Worm (Caenorhabditis elegans) whole organism, early embryonic: ENCODE measurements around the gene arrd-6.

ENCODE experiments used
- B0310.2 ChIP-seq: sonication (generic microtip); optimal IDR thresholded peaks from 2 replicates; lab custom pipeline; 2016; ENCODE audit warnings: mild to moderate bottlenecking, missing genetic modification characterization, missing compliant biosample characterization
- F13C5.2 ChIP-seq: sonication (generic microtip); optimal IDR thresholded peaks from 2 replicates; lab custom pipeline; 2017; ENCODE audit warnings: mild to moderate bottlenecking, missing genetic modification characterization, inconsistent platforms, missing compliant biosample characterization
- aly-1 ChIP-seq: sonication (generic microtip); optimal IDR thresholded peaks from 2 replicates; lab custom pipeline; 2016; ENCODE audit warnings: missing genetic modification characterization, missing compliant biosample characterization
- ama-1 ChIP-seq: fragments of 150-350 bp; optimal IDR thresholded peaks from 2 replicates; lab custom pipeline; 2014
- ceh-13 ChIP-seq: fragments of 200-800 bp; sonication (Bioruptor generic); optimal IDR thresholded peaks from 2 replicates; lab custom pipeline; 2018; ENCODE audit warnings: mild to moderate bottlenecking, missing genetic modification characterization, missing compliant biosample characterization
- ceh-36 ChIP-seq: sonication (generic microtip); optimal IDR thresholded peaks from 2 replicates; lab custom pipeline; 2016; ENCODE audit warnings: missing genetic modification characterization, inconsistent platforms, missing compliant biosample characterization
- ets-7 ChIP-seq: sonication (generic microtip); optimal IDR thresholded peaks from 2 replicates; lab custom pipeline; 2016; ENCODE audit warnings: missing genotype, missing genetic modification characterization, missing compliant biosample characterization
- flt-1 ChIP-seq: fragments of 200-800 bp; sonication (Bioruptor generic); IDR thresholded peaks from 2 replicates; pipeline ENCODE4 v1.3.6; 2022; ENCODE audit warnings: missing genetic modification characterization, missing compliant biosample characterization
- hmbx-1 ChIP-seq: sonication (generic microtip); optimal IDR thresholded peaks from 2 replicates; lab custom pipeline; 2016; ENCODE audit warnings: mild to moderate bottlenecking, missing genetic modification characterization, missing compliant biosample characterization
- hmg-4 ChIP-seq: fragments of 200-800 bp; sonication (Bioruptor generic); optimal IDR thresholded peaks from 2 replicates; lab custom pipeline; 2018; ENCODE audit warnings: mild to moderate bottlenecking, missing genetic modification characterization, missing compliant biosample characterization
- hnd-1 ChIP-seq: sonication (generic microtip); optimal IDR thresholded peaks from 2 replicates; lab custom pipeline; 2016; ENCODE audit warnings: missing genetic modification characterization, missing compliant biosample characterization
- pes-1 ChIP-seq: fragments of 200-800 bp; sonication (Bioruptor generic); IDR thresholded peaks from 2 replicates; pipeline ENCODE4 v1.3.6; 2022; ENCODE audit warnings: missing genetic modification reagents, missing genetic modification characterization, missing compliant biosample characterization
- scrt-1 ChIP-seq: fragments of 200-800 bp; sonication (Bioruptor generic); IDR thresholded peaks from 2 replicates; pipeline ENCODE4 v1.3.6; 2022; ENCODE audit warnings: missing genetic modification characterization, missing compliant biosample characterization
- sea-1 ChIP-seq: fragments of 200-800 bp; sonication (Bioruptor generic); conservative IDR thresholded peaks from 2 replicates; pipeline ENCODE4 v1.3.6; 2022; ENCODE audit warnings: missing genetic modification characterization, missing compliant biosample characterization
- tbx-11 ChIP-seq: fragments of 200-800 bp; sonication (Bioruptor generic); IDR thresholded peaks from 2 replicates; pipeline ENCODE4 v1.3.6; 2022; ENCODE audit warnings: missing genetic modification characterization, missing compliant biosample characterization
- tbx-37 ChIP-seq: fragments of 200-800 bp; sonication (Bioruptor generic); conservative IDR thresholded peaks from 2 replicates; pipeline ENCODE4 v1.3.6; 2022; ENCODE audit warnings: missing genetic modification reagents, missing genetic modification characterization, missing compliant biosample characterization
- tra-4 ChIP-seq: sonication (generic microtip); optimal IDR thresholded peaks from 2 replicates; lab custom pipeline; 2017; ENCODE audit warnings: missing genetic modification characterization, missing compliant biosample characterization

arrd-6 gene

ce11 chrII:11103657-11104056 lies 38.9 kb upstream of the arrd-6 start, which contains the start of gene C09H10.5:
Gene C09H10.5, minus strand, starts transcription at chrII:11103757.
- TF ChIP-seq ceh-13 (GFP tag; lab: Kevin White, UChicago) (no peak), ama-1 (lab: Kevin White, UChicago) (no peak), B0310.2 (tag; lab: Kevin White, UChicago) (no peak), flt-1 (no peak), ceh-36 (tag; lab: Kevin White, UChicago) (no peak), tra-4 (tag; lab: Kevin White, UChicago) (no peak), aly-1 (tag; lab: Kevin White, UChicago) (no peak), tbx-37 (GFP tag; lab: Robert Waterston, UW) (no peak), hmbx-1 (tag; lab: Kevin White, UChicago) (no peak), hmg-4 (GFP tag; lab: Kevin White, UChicago) (no peak), F13C5.2 (tag; lab: Kevin White, UChicago) (no peak), pes-1 (no peak), scrt-1 (GFP tag; lab: Robert Waterston, UW) (no peak), ets-7 (tag; lab: Kevin White, UChicago) (no peak), tbx-11 (GFP tag; lab: Robert Waterston, UW) (no peak), hnd-1 (tag; lab: Kevin White, UChicago) (no peak), sea-1 (GFP tag; lab: Robert Waterston, UW) (no peak)

ce11 chrII:11104162-11104561 lies 38.4 kb upstream of the arrd-6 start, which contains the start of gene C09H10.9:
Gene C09H10.9, plus strand, starts transcription at chrII:11104462.
- no peak for TF ChIP-seq pes-1
- no peak for TF ChIP-seq hmg-4 (GFP tag; lab: Kevin White, UChicago)
- TF ChIP-seq sea-1 (GFP tag; lab: Robert Waterston, UW), result no peak
- TF ChIP-seq ama-1 (lab: Kevin White, UChicago), result no peak
- no peak for TF ChIP-seq B0310.2 (tag; lab: Kevin White, UChicago)
- no peak for TF ChIP-seq tbx-11 (GFP tag; lab: Robert Waterston, UW)
- no peak for TF ChIP-seq hmbx-1 (tag; lab: Kevin White, UChicago)
- no peak for TF ChIP-seq aly-1 (tag; lab: Kevin White, UChicago)
- TF ChIP-seq ceh-36 (tag; lab: Kevin White, UChicago), result no peak
- TF ChIP-seq tra-4 (tag; lab: Kevin White, UChicago), result no peak
- no peak for TF ChIP-seq scrt-1 (GFP tag; lab: Robert Waterston, UW)

ce11 chrII:11105981-11106711 lies 36.4 kb upstream of the arrd-6 start, which contains the start of gene nasp-1:
Gene nasp-1, plus strand, starts transcription at chrII:11106612.
- TF ChIP-seq ets-7 (tag; lab: Kevin White, UChicago), result no peak
- TF ChIP-seq ceh-13 (GFP tag; lab: Kevin White, UChicago), result no peak
- no peak for TF ChIP-seq flt-1
- TF ChIP-seq tbx-11 (GFP tag; lab: Robert Waterston, UW), result no peak
- TF ChIP-seq tra-4 (tag; lab: Kevin White, UChicago), result no peak
- no peak for TF ChIP-seq F13C5.2 (tag; lab: Kevin White, UChicago)
- TF ChIP-seq sea-1 (GFP tag; lab: Robert Waterston, UW), result no peak

- TF ChIP-seq tbx-11 (GFP tag; lab: Robert Waterston, UW) (no peak), scrt-1 (GFP tag; lab: Robert Waterston, UW) (no peak), ama-1 (lab: Kevin White, UChicago) (no peak), ceh-36 (tag; lab: Kevin White, UChicago) (no peak), ets-7 (tag; lab: Kevin White, UChicago) (no peak), tbx-37 (GFP tag; lab: Robert Waterston, UW) (no peak), hmbx-1 (tag; lab: Kevin White, UChicago) (no peak), hmg-4 (GFP tag; lab: Kevin White, UChicago) (no peak), flt-1 (no peak), ceh-13 (GFP tag; lab: Kevin White, UChicago) (no peak), tra-4 (tag; lab: Kevin White, UChicago) (no peak), aly-1 (tag; lab: Kevin White, UChicago) (no peak), F13C5.2 (tag; lab: Kevin White, UChicago) (no peak), sea-1 (GFP tag; lab: Robert Waterston, UW) (no peak), pes-1 (no peak), B0310.2 (tag; lab: Kevin White, UChicago) (no peak), hnd-1 (tag; lab: Kevin White, UChicago) (no peak)
These were observed 34.7 kb upstream of the arrd-6 start, which contains the start of gene apc-17 for ce11 chrII:11107828-11108227. Gene apc-17, plus strand, starts transcription at chrII:11108128.

- no peak for TF ChIP-seq tra-4 (tag; lab: Kevin White, UChicago)
- TF ChIP-seq F13C5.2 (tag; lab: Kevin White, UChicago), result no peak
- TF ChIP-seq ets-7 (tag; lab: Kevin White, UChicago), result no peak
- TF ChIP-seq hmbx-1 (tag; lab: Kevin White, UChicago), result no peak
- TF ChIP-seq hnd-1 (tag; lab: Kevin White, UChicago), result no peak
- no peak for TF ChIP-seq ceh-13 (GFP tag; lab: Kevin White, UChicago)
These were observed 32.1 kb upstream of the arrd-6 start for ce11 chrII:11110419-11110818.

ce11 chrII:11111107-11111506 lies 31.4 kb upstream of the arrd-6 start, which contains the start of gene glb-4:
Gene glb-4, minus strand, starts transcription at chrII:11111207.
- no peak for TF ChIP-seq hmbx-1 (tag; lab: Kevin White, UChicago)
- no peak for TF ChIP-seq tbx-37 (GFP tag; lab: Robert Waterston, UW)
- TF ChIP-seq tbx-11 (GFP tag; lab: Robert Waterston, UW), result no peak
- no peak for TF ChIP-seq sea-1 (GFP tag; lab: Robert Waterston, UW)
- no peak for TF ChIP-seq ets-7 (tag; lab: Kevin White, UChicago)
- TF ChIP-seq ceh-13 (GFP tag; lab: Kevin White, UChicago), result no peak
- TF ChIP-seq scrt-1 (GFP tag; lab: Robert Waterston, UW), result no peak
- no peak for TF ChIP-seq ama-1 (lab: Kevin White, UChicago)
- no peak for TF ChIP-seq tra-4 (tag; lab: Kevin White, UChicago)
- no peak for TF ChIP-seq flt-1
- no peak for TF ChIP-seq B0310.2 (tag; lab: Kevin White, UChicago)
- TF ChIP-seq F13C5.2 (tag; lab: Kevin White, UChicago), result no peak
- TF ChIP-seq hnd-1 (tag; lab: Kevin White, UChicago), result no peak
- no peak for TF ChIP-seq hmg-4 (GFP tag; lab: Kevin White, UChicago)
- TF ChIP-seq aly-1 (tag; lab: Kevin White, UChicago), result no peak
